Worm (Caenorhabditis elegans): Measurements from ENCODE around the gene flp-13.

DNA sequence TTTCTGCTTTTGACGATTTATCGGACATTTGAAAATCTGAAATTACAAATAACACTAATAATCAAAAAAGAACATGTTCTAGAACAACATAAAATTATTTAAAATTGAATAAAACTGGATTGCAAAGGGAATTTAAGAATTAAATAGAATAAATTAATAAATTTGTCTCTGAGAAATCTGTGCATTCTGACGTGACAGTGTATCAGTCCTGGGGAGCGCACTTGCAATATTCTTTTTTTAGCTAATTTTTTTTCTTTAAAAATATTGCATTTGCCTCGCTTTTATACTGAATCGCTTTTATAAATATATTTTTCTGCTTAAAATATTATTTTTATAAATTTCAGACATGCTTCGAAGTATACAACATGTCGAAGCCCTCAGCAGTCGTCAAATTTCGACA is 11.5 kb upstream of the flp-13 start, which contains the start of the genes mrpl-1, emc-6 and mrps-24:
- TF ChIP-seq ces-1 (GFP tag; optimal IDR thresholded peaks at IDR 0.05), result peak; percentile 87
- TF ChIP-seq lsy-2 (tag; optimal IDR thresholded peaks at IDR 0.05), result peak; percentile 66
- TF ChIP-seq drap-1 (GFP tag; optimal IDR thresholded peaks at IDR 0.05), result no peak
- TF ChIP-seq nhr-76 (tag; optimal IDR thresholded peaks at IDR 0.05), result no peak
- no peak for TF ChIP-seq unc-62 (GFP tag; optimal IDR thresholded peaks at IDR 0.05)
- no peak for TF ChIP-seq elt-1 (tag; optimal IDR thresholded peaks at IDR 0.05; ENCODE audit: borderline replicate concordance, insufficient read depth)
- TF ChIP-seq unc-120 (tag; optimal IDR thresholded peaks at IDR 0.05; ENCODE audit: poor library complexity, severe bottlenecking), result peak; percentile 58
- TF ChIP-seq mls-2 (tag; optimal IDR thresholded peaks at IDR 0.05), result no peak
- no peak for TF ChIP-seq nhr-28 (tag; optimal IDR thresholded peaks at IDR 0.05)
- no peak for TF ChIP-seq nhr-12 (tag; optimal IDR thresholded peaks at IDR 0.05)
- no peak for TF ChIP-seq lin-32 (GFP tag; optimal IDR thresholded peaks at IDR 0.05)
- TF ChIP-seq nhr-237 (tag; optimal IDR thresholded peaks at IDR 0.05), result peak; percentile 37
- TF ChIP-seq blmp-1 (tag; optimal IDR thresholded peaks at IDR 0.05), result no peak
